Worm (Caenorhabditis elegans): ENCODE results near the gene F36G9.15.

DNA sequence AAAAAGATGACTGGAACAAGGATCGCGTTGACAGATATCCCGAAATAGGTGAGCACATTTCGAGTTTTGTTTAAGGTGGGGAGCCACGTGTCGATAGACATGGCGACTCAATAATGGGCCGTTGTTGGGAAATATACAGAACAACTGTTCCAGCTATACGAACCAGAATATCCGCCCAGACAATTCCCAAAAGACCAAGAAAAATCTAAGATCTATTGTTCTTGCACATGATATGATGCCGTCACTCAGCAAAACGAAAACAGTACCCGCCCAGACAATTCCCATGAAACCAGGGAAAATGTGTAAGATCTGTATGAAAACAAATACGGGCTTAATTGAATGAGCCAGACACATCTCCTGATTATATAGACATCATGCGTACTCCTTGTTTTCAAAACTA is 19.5 kb upstream of the F36G9.15 start, which contains the start of gene str-231:
- TF ChIP-seq dao-5 (tag; optimal IDR thresholded peaks at IDR 0.05), result no peak
- no peak for TF ChIP-seq him-1 (tag; optimal IDR thresholded peaks at IDR 0.05)

All from whole organism, L4/young adult.